Fruit fly (Drosophila melanogaster): ENCODE results near the gene ValRS-m.

Gene ValRS-m

dm6 chr3L:8912332-8912731 lies 52.2 kb downstream of the ValRS-m start, which contains the start of the genes Tsp66E and mfr (continued):
- TF ChIP-seq Dll (GFP tag; IDR thresholded peaks at IDR 0.05; ENCODE audit: partially characterized antibody) (no peak), esg (GFP tag; conservative IDR thresholded peaks at IDR 0.05) (no peak), Sry-β (GFP tag; optimal IDR thresholded peaks at IDR 0.05) (no peak), CrebB (tag; optimal IDR thresholded peaks at IDR 0.05) (peak; percentile 5), CG11085 (GFP tag; IDR thresholded peaks at IDR 0.05) (no peak), Dbx (GFP tag; IDR thresholded peaks at IDR 0.05) (peak; percentile 58; the same call in 1 of the 3 replicates), sens-2 (GFP tag; IDR thresholded peaks at IDR 0.05) (no peak), CG4854 (GFP tag; optimal IDR thresholded peaks at IDR 0.05) (no peak), CG1024 (GFP tag; IDR thresholded peaks at IDR 0.05) (0 out of 2 replicates have a peak, but pooled peaks have one; percentile 24), lilli (GFP tag; optimal IDR thresholded peaks at IDR 0.05) (peak; percentile 10), mirr (GFP tag; optimal IDR thresholded peaks at IDR 0.05) (no peak), CG18599 (GFP tag; optimal IDR thresholded peaks at IDR 0.05) (peak; percentile 46), Rfx (GFP tag; IDR thresholded peaks at IDR 0.05) (peak; percentile 31; the same call in 1 of the 2 replicates), CG17385 (GFP tag; optimal IDR thresholded peaks at IDR 0.05) (no peak), ash1 (GFP tag; optimal IDR thresholded peaks at IDR 0.05) (no peak), Asciz (GFP tag; optimal IDR thresholded peaks at IDR 0.05) (no peak), CG15269 (tag; optimal IDR thresholded peaks at IDR 0.05) (no peak), tx (GFP tag; optimal IDR thresholded peaks at IDR 0.05) (no peak), Drgx (GFP tag; IDR thresholded peaks at IDR 0.05) (peak; percentile 35; the same call in 1 of the 2 replicates), Jarid2 (GFP tag; optimal IDR thresholded peaks at IDR 0.05) (peak; percentile 89), CG31224 (GFP tag; IDR thresholded peaks at IDR 0.05) (no peak; the same call in 1 of the 2 replicates), CG12942 (GFP tag; optimal IDR thresholded peaks at IDR 0.05) (no peak), CG10321 (GFP tag; IDR thresholded peaks at IDR 0.05) (no peak), lbe (GFP tag; optimal IDR thresholded peaks at IDR 0.05) (no peak), CG8089 (GFP tag; optimal IDR thresholded peaks at IDR 0.05) (no peak), toy (GFP tag; IDR thresholded peaks at IDR 0.05) (no peak), phol (tag; optimal IDR thresholded peaks at IDR 0.05) (no peak), CG15011 (GFP tag; optimal IDR thresholded peaks at IDR 0.05) (no peak), Dip2 (GFP tag; IDR thresholded peaks at IDR 0.05) (no peak), CG7372 (GFP tag; IDR thresholded peaks at IDR 0.05) (no peak), CG16815 (GFP tag; optimal IDR thresholded peaks at IDR 0.05) (no peak), CG14050 (GFP tag; IDR thresholded peaks at IDR 0.05) (no peak), Hsf (GFP tag; optimal IDR thresholded peaks at IDR 0.05) (no peak), ap (GFP tag; IDR thresholded peaks at IDR 0.05) (no peak), CG4707 (GFP tag; optimal IDR thresholded peaks at IDR 0.05) (no peak), jing (GFP tag; optimal IDR thresholded peaks at IDR 0.05) (no peak), shn (GFP tag; optimal IDR thresholded peaks at IDR 0.05) (no peak), H15 (GFP tag; IDR thresholded peaks at IDR 0.05) (no peak), CTCF (GFP tag; optimal IDR thresholded peaks at IDR 0.05) (peak; percentile 72), CG11504 (tag; optimal IDR thresholded peaks at IDR 0.05) (no peak), CG33213 (GFP tag; optimal IDR thresholded peaks at IDR 0.05) (no peak), CG10654 (GFP tag; optimal IDR thresholded peaks at IDR 0.05) (no peak), CG6272 (GFP tag; IDR thresholded peaks at IDR 0.05) (no peak), CG8281 (tag; optimal IDR thresholded peaks at IDR 0.05) (no peak), Mad (GFP tag; optimal IDR thresholded peaks at IDR 0.05) (no peak), CG34422 (GFP tag; IDR thresholded peaks at IDR 0.05) (no peak), dan (GFP tag; IDR thresholded peaks at IDR 0.05) (no peak), mam (GFP tag; optimal IDR thresholded peaks at IDR 0.05) (no peak), CG13123 (GFP tag; optimal IDR thresholded peaks at IDR 0.05) (no peak), fd64A (GFP tag; optimal IDR thresholded peaks at IDR 0.05) (no peak), pho (GFP tag; optimal IDR thresholded peaks at IDR 0.05) (no peak), bowl (GFP tag; IDR thresholded peaks at IDR 0.05) (0 out of 2 replicates have a peak, but pooled peaks have one; percentile 33), Antp (GFP tag; optimal IDR thresholded peaks at IDR 0.05) (peak; percentile 4)

Data from whole organism, embryonic.